4 fruit fly cellular contexts compared by ENCODE assay signal in genomic region chr3L:746345-746932, dm6.
TF ChIP-seq lines count a peak whose summit lies in the region.

No protein-coding gene starts in this region.

- TF ChIP-seq CTCF in whole organism, embryonic (GFP tag; optimal IDR thresholded peaks at IDR 0.05; lab: Kevin White, UChicago): no peak

TF ChIP-seq in whole organism, embryonic, 481 proteins besides CTCF, POLR2A, EP300 and RAD21:
- TF ChIP-seq prd (optimal IDR thresholded peaks at IDR 0.05; lab: Kevin White, UChicago) (no peak), prd (GFP tag; IDR thresholded peaks at IDR 0.05; lab: Robert Waterston, UW) (peak; percentile 44; the same call in 2 of the 3 replicates), pho (GFP tag; optimal IDR thresholded peaks at IDR 0.05; lab: Kevin White, UChicago) (no peak), gro (GFP tag; optimal IDR thresholded peaks at IDR 0.05; lab: Kevin White, UChicago) (no peak), CG1603 (tag; optimal IDR thresholded peaks at IDR 0.05; lab: Kevin White, UChicago) (peak; percentile 7), Spps (tag; optimal IDR thresholded peaks at IDR 0.05; lab: Kevin White, UChicago) (no peak), CG14860 (GFP tag; IDR thresholded peaks at IDR 0.05; lab: Robert Waterston, UW; ENCODE audit: partially characterized antibody) (no peak), Drgx (GFP tag; IDR thresholded peaks at IDR 0.05; lab: Robert Waterston, UW) (no peak), gem (tag; optimal IDR thresholded peaks at IDR 0.05; lab: Kevin White, UChicago) (peak; percentile 25), Ets65A (GFP tag; lab: Kevin White, UChicago) (peak; percentile 91), crol (GFP tag; IDR thresholded peaks at IDR 0.05; lab: Robert Waterston, UW) (no peak), CG9727 (GFP tag; optimal IDR thresholded peaks at IDR 0.05; lab: Kevin White, UChicago) (no peak), hbn (GFP tag; IDR thresholded peaks at IDR 0.05; lab: Robert Waterston, UW; ENCODE audit: partially characterized antibody) (no peak), Neu2 (GFP tag; optimal IDR thresholded peaks at IDR 0.05; lab: Kevin White, UChicago; ENCODE audit: borderline replicate concordance) (peak; percentile 21), NK7.1 (GFP tag; optimal IDR thresholded peaks at IDR 0.05; lab: Kevin White, UChicago) (no peak), nom (GFP tag; optimal IDR thresholded peaks at IDR 0.05; lab: Kevin White, UChicago) (peak; percentile 83), phol (tag; optimal IDR thresholded peaks at IDR 0.05; lab: Kevin White, UChicago) (peak; percentile 28), NfI (GFP tag; optimal IDR thresholded peaks at IDR 0.05; lab: Kevin White, UChicago) (no peak), wor (GFP tag; IDR thresholded peaks at IDR 0.05; lab: Robert Waterston, UW) (no peak), zfh1 (GFP tag; IDR thresholded peaks at IDR 0.05; lab: Robert Waterston, UW) (no peak), Med (GFP tag; lab: Kevin White, UChicago) (peak; percentile 24), h (optimal IDR thresholded peaks at IDR 0.05; lab: Kevin White, UChicago) (no peak), dati (GFP tag; IDR thresholded peaks at IDR 0.05; lab: Robert Waterston, UW) (no peak)

TF ChIP-seq in whole organism, prepupa, 60 proteins besides CTCF, POLR2A, EP300 and RAD21 (continues in another document):
- TF ChIP-seq Ets21C (GFP tag; optimal IDR thresholded peaks at IDR 0.05; lab: Kevin White, UChicago) (peak; percentile 3), CG8632 (GFP tag; optimal IDR thresholded peaks at IDR 0.05; lab: Kevin White, UChicago) (peak; percentile 65), topi (GFP tag; optimal IDR thresholded peaks at IDR 0.05; lab: Kevin White, UChicago) (peak; percentile 58), CG6163 (GFP tag; IDR thresholded peaks at IDR 0.05; lab: Robert Waterston, UW) (peak; percentile 65), dac (GFP tag; optimal IDR thresholded peaks at IDR 0.05; lab: Kevin White, UChicago) (no peak), CG11762 (GFP tag; optimal IDR thresholded peaks at IDR 0.05; lab: Kevin White, UChicago; ENCODE audit: insufficient read depth) (peak; percentile 70), cyc (GFP tag; optimal IDR thresholded peaks at IDR 0.05; lab: Kevin White, UChicago) (peak; percentile 40), CG31627 (GFP tag; optimal IDR thresholded peaks at IDR 0.05; lab: Kevin White, UChicago) (peak; percentile 32), Lpt (GFP tag; optimal IDR thresholded peaks at IDR 0.05; lab: Kevin White, UChicago) (no peak), Ets96B (tag; optimal IDR thresholded peaks at IDR 0.05; lab: Kevin White, UChicago) (peak; percentile 92), CG6792 (GFP tag; optimal IDR thresholded peaks at IDR 0.05; lab: Kevin White, UChicago) (peak; percentile 71), spab (GFP tag; optimal IDR thresholded peaks at IDR 0.05; lab: Kevin White, UChicago) (peak; percentile 88), CG4318 (GFP tag; optimal IDR thresholded peaks at IDR 0.05; lab: Kevin White, UChicago) (no peak), CG6276 (GFP tag; optimal IDR thresholded peaks at IDR 0.05; lab: Kevin White, UChicago) (no peak), Gug (GFP tag; IDR thresholded peaks at IDR 0.05; lab: Robert Waterston, UW) (no peak), CG11902 (GFP tag; optimal IDR thresholded peaks at IDR 0.05; lab: Kevin White, UChicago) (peak; percentile 80), achi (GFP tag; optimal IDR thresholded peaks at IDR 0.05; lab: Kevin White, UChicago) (peak; percentile 78), CG34406 (GFP tag; optimal IDR thresholded peaks at IDR 0.05; lab: Kevin White, UChicago) (peak; percentile 62), OdsH (GFP tag; optimal IDR thresholded peaks at IDR 0.05; lab: Kevin White, UChicago) (peak; percentile 67), salr (GFP tag; optimal IDR thresholded peaks at IDR 0.05; lab: Kevin White, UChicago) (peak; percentile 14 to 79), vri (GFP tag; optimal IDR thresholded peaks at IDR 0.05; lab: Kevin White, UChicago) (no peak), CG11294 (GFP tag; IDR thresholded peaks at IDR 0.05; lab: Robert Waterston, UW) (no peak), fd85E (GFP tag; optimal IDR thresholded peaks at IDR 0.05; lab: Kevin White, UChicago) (no peak), CG7368 (GFP tag; optimal IDR thresholded peaks at IDR 0.05; lab: Kevin White, UChicago) (peak; percentile 74)

TF ChIP-seq in whole organism, pupa, 21 proteins besides CTCF, POLR2A, EP300 and RAD21:
- TF ChIP-seq gl (tag; optimal IDR thresholded peaks at IDR 0.05; lab: Kevin White, UChicago) (peak; percentile 88), D1 (tag; optimal IDR thresholded peaks at IDR 0.05; lab: Kevin White, UChicago) (peak; percentile 80), CG32121 (GFP tag; IDR thresholded peaks at IDR 0.05; lab: Robert Waterston, UW) (no peak), CG17806 (tag; optimal IDR thresholded peaks at IDR 0.05; lab: Kevin White, UChicago) (peak; percentile 91), CG9948 (tag; optimal IDR thresholded peaks at IDR 0.05; lab: Kevin White, UChicago) (peak; percentile 86), CG8159 (tag; optimal IDR thresholded peaks at IDR 0.05; lab: Kevin White, UChicago) (peak; percentile 95), CG15710 (tag; optimal IDR thresholded peaks at IDR 0.05; lab: Kevin White, UChicago) (peak; percentile 93), Pif1B (GFP tag; optimal IDR thresholded peaks at IDR 0.05; lab: Kevin White, UChicago) (peak; percentile 79), Ets98B (GFP tag; IDR thresholded peaks at IDR 0.05; lab: Robert Waterston, UW) (no peak), CG14655 (GFP tag; optimal IDR thresholded peaks at IDR 0.05; lab: Kevin White, UChicago) (peak; percentile 63), EcR (GFP tag; optimal IDR thresholded peaks at IDR 0.05; lab: Kevin White, UChicago) (peak; percentile 61), CG13204 (GFP tag; optimal IDR thresholded peaks at IDR 0.05; lab: Kevin White, UChicago) (peak; percentile 61), CG10348 (GFP tag; IDR thresholded peaks at IDR 0.05; lab: Robert Waterston, UW) (no peak), rn (GFP tag; IDR thresholded peaks at IDR 0.05; lab: Robert Waterston, UW) (no peak), CG12605 (GFP tag; IDR thresholded peaks at IDR 0.05; lab: Robert Waterston, UW) (no peak), fd96Ca (GFP tag; IDR thresholded peaks at IDR 0.05; lab: Robert Waterston, UW) (0 out of 3 replicates have a peak, but pooled peaks have one; percentile 42), Pif1A (GFP tag; optimal IDR thresholded peaks at IDR 0.05; lab: Kevin White, UChicago) (peak; percentile 81), Snoo (tag; optimal IDR thresholded peaks at IDR 0.05; lab: Kevin White, UChicago) (peak; percentile 17), CG4496 (GFP tag; IDR thresholded peaks at IDR 0.05; lab: Robert Waterston, UW) (peak; percentile 39; the same call in 1 of the 3 replicates), CG8301 (tag; optimal IDR thresholded peaks at IDR 0.05; lab: Kevin White, UChicago) (peak; percentile 56), CG34367 (tag; optimal IDR thresholded peaks at IDR 0.05; lab: Kevin White, UChicago) (peak; percentile 88)

TF ChIP-seq in whole organism, wandering third instar larva, 38 proteins besides CTCF, POLR2A, EP300 and RAD21:
- TF ChIP-seq CG9705 (GFP tag; optimal IDR thresholded peaks at IDR 0.05; lab: Kevin White, UChicago): no peak
- peak; percentile 36 for TF ChIP-seq HLH106 (tag; optimal IDR thresholded peaks at IDR 0.05; lab: Kevin White, UChicago)
- no peak for TF ChIP-seq Hr83 (GFP tag; optimal IDR thresholded peaks at IDR 0.05; lab: Kevin White, UChicago; ENCODE audit: poor library complexity, severe bottlenecking)
- no peak for TF ChIP-seq pan (optimal IDR thresholded peaks at IDR 0.05; lab: Kevin White, UChicago)
- TF ChIP-seq h (GFP tag; optimal IDR thresholded peaks at IDR 0.05; lab: Kevin White, UChicago): peak; percentile 34
- peak; percentile 42 for TF ChIP-seq ey (GFP tag; optimal IDR thresholded peaks at IDR 0.05; lab: Kevin White, UChicago)
- TF ChIP-seq sage (GFP tag; optimal IDR thresholded peaks at IDR 0.05; lab: Kevin White, UChicago): no peak
- TF ChIP-seq foxo (GFP tag; optimal IDR thresholded peaks at IDR 0.05; lab: Kevin White, UChicago): peak in 1 of 2 experiments; percentile 44
- no peak for TF ChIP-seq Vsx2 (GFP tag; optimal IDR thresholded peaks at IDR 0.05; lab: Kevin White, UChicago; ENCODE audit: partially characterized antibody)
- TF ChIP-seq fru (GFP tag; optimal IDR thresholded peaks at IDR 0.05; lab: Kevin White, UChicago): peak; percentile 47
- TF ChIP-seq br (GFP tag; optimal IDR thresholded peaks at IDR 0.05; lab: Kevin White, UChicago): peak; percentile 31
- no peak for TF ChIP-seq dmrt93B (GFP tag; optimal IDR thresholded peaks at IDR 0.05; lab: Kevin White, UChicago)
- peak; percentile 30 for TF ChIP-seq rgr (GFP tag; optimal IDR thresholded peaks at IDR 0.05; lab: Kevin White, UChicago)
TF ChIP-seq in whole organism, wandering third instar larva: peak in this region for 7.

Comparison
In these comparisons a context has a peak if more than half of its experiments do, and no peak if none do; other contexts are left out.
1. Of the 7 proteins assayed by ChIP-seq in both whole organism, embryonic and whole organism, prepupa: peak only in whole organism, embryonic: none; only in whole organism, prepupa: CG16779, Hr39 and Sox102F; in both: none; in neither: 4.